Worm (Caenorhabditis elegans) whole organism, mixed stage, embryonic: ENCODE results near the gene F38B2.2.

Source experiments
- elt-1 ChIP-seq: sonication (generic microtip); optimal IDR thresholded peaks from 2 replicates; lab custom pipeline; 2017; ENCODE audit warnings: missing genetic modification characterization, mild to moderate bottlenecking, missing compliant biosample characterization, antibody characterized with exemption, moderate library complexity, borderline replicate concordance; ENCODE audit not compliant: insufficient read depth
- lin-13 ChIP-seq: fragments of 150-350 bp; optimal IDR thresholded peaks from 2 replicates; lab custom pipeline; 2014; ENCODE audit warnings: missing biosample characterization, missing genetic modification characterization
- lin-32 ChIP-seq: fragments of 200-800 bp; sonication (Bioruptor generic); optimal IDR thresholded peaks from 2 replicates; lab custom pipeline; 2018; ENCODE audit warnings: mild to moderate bottlenecking, missing genetic modification characterization, missing compliant biosample characterization
- lsy-2 ChIP-seq: fragments of 150-350 bp; optimal IDR thresholded peaks from 2 replicates; lab custom pipeline; 2014; ENCODE audit warnings: missing biosample characterization, missing genetic modification characterization
- pha-4 ChIP-seq: fragments of 150-350 bp; optimal IDR thresholded peaks from 2 replicates; lab custom pipeline; 2018; ENCODE audit warnings: missing biosample characterization, missing genetic modification reagents, missing genetic modification characterization
- snpc-4 ChIP-seq: fragments of 150-350 bp; optimal IDR thresholded peaks from 2 replicates; lab custom pipeline; 2014; ENCODE audit warnings: missing biosample characterization, missing genetic modification characterization
- sptf-1 ChIP-seq: sonication (generic microtip); optimal IDR thresholded peaks from 2 replicates; lab custom pipeline; 2017; ENCODE audit warnings: mild to moderate bottlenecking, missing genetic modification characterization, moderate library complexity, missing compliant biosample characterization

DNA sequence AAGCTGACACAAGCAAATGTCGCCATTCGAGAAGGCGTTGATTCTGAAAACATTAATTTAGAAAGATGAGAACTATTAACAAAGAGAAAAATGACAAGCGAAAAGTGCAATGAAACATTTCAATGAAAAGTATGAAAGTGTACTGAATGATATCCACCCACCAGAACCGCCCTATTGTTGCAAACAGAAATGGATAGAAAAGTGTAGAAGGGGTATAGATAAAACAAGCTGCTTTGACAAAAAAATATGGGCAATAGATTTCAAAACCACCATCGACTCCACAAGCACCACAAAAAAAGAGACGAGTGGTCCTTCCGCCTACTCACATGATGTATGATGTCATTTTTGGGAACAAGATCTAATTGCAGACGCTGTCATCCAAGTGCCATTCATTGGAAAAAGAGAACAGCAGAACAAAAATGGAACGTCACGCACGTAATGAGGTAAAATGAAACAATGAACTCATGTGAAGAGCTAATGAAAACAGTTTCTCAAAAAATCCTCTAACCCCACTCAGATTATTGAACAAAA lies 38.5 kb downstream of the F38B2.2 start, which contains the start of gene C34F6.10:
- TF ChIP-seq lin-13 (tag; lab: Kevin White, UChicago) (no peak), elt-1 (no peak), sptf-1 (tag; lab: Kevin White, UChicago) (no peak), pha-4 (no peak), snpc-4 (tag; lab: Kevin White, UChicago) (no peak), lin-32 (GFP tag; lab: Kevin White, UChicago) (no peak), lsy-2 (tag; lab: Kevin White, UChicago) (no peak)
